Worm (Caenorhabditis elegans): ENCODE data around the gene C18D4.6.

DNA sequence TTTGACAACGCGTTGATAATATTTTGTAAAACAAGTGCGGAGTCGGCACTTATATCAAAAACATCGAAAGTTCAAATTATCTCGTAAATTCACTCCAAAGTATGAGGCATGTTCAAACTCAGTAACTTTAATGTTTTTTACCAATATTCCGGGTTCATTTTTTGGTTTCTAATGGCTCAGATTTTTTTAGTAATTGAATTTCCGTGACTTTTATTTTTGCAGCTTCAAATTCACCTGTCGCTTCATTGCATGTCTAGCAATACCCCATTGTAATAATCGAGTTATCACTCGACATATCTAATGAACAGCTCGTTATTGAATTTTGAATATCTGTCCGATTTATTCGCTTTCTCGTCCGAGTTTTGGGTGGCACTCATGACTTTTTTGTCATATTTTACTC, 10.4 kb downstream of the C18D4.6 start, which contains the start of gene srz-90:
- TF ChIP-seq ref-1 (GFP tag; conservative IDR thresholded peaks at IDR 0.05), result no peak
- no peak for TF ChIP-seq ztf-23 (GFP tag; IDR thresholded peaks at IDR 0.05)
- TF ChIP-seq klf-2 (GFP tag; conservative IDR thresholded peaks at IDR 0.05), result no peak
- no peak for TF ChIP-seq tab-1 (GFP tag; IDR thresholded peaks at IDR 0.05)
